Fruit fly (Drosophila melanogaster) whole organism, embryonic: ENCODE measurements around the gene Fmr1.

ENCODE experiments used
- CG11504 ChIP-seq: fragments of 200-800 bp; sonication (Bioruptor generic); optimal IDR thresholded peaks from 3 replicates; lab custom pipeline; 2019; ENCODE audit warnings: missing biosample characterization, mild to moderate bottlenecking, missing genetic modification characterization, moderate library complexity
- CG8281 ChIP-seq: fragments of 200-800 bp; sonication (Bioruptor generic); optimal IDR thresholded peaks from 2 replicates; lab custom pipeline; 2018; ENCODE audit warnings: missing biosample characterization, mild to moderate bottlenecking, missing genetic modification characterization, moderate library complexity
- fru ChIP-seq: fragments of >200 bp; optimal IDR thresholded peaks from 2 replicates; lab custom pipeline; 2017
- lilli ChIP-seq: fragments of 200-800 bp; sonication (Bioruptor generic); optimal IDR thresholded peaks from 3 replicates; lab custom pipeline; 2016; ENCODE audit warnings: missing biosample characterization, missing genetic modification characterization
- pita ChIP-seq: fragments of 200-800 bp; sonication (Bioruptor generic); optimal IDR thresholded peaks from 2 replicates; lab custom pipeline; 2017; ENCODE audit warnings: missing biosample characterization, mild to moderate bottlenecking, missing genetic modification characterization

DNA sequence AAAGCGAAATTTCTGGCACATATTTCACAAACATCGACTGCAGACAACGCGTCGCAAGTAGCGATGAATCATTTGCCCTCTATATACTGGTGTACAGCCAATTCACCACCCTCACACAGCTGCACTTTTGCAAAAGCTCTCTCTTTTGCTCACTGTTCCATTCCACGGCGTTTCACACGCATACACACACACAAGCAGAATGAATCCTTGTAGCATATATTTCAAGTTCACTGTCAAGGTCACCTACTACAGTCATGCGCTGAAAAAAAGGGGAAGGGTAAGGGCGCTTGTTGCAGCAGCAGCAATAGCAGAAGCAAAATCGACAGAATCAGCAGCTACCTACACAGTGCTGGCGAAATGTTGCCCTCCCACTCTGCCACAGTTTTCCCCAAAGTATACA lies 29.2 kb downstream of the Fmr1 start:
- TF ChIP-seq pita (GFP tag; lab: Kevin White, UChicago) (no peak), CG8281 (tag; lab: Kevin White, UChicago) (no peak), CG11504 (tag; lab: Kevin White, UChicago) (no peak), fru (lab: Kevin White, UChicago) (no peak), lilli (GFP tag; lab: Kevin White, UChicago) (no peak)
